Fruit fly (Drosophila melanogaster): ENCODE measurements around the gene CG7889.

DNA sequence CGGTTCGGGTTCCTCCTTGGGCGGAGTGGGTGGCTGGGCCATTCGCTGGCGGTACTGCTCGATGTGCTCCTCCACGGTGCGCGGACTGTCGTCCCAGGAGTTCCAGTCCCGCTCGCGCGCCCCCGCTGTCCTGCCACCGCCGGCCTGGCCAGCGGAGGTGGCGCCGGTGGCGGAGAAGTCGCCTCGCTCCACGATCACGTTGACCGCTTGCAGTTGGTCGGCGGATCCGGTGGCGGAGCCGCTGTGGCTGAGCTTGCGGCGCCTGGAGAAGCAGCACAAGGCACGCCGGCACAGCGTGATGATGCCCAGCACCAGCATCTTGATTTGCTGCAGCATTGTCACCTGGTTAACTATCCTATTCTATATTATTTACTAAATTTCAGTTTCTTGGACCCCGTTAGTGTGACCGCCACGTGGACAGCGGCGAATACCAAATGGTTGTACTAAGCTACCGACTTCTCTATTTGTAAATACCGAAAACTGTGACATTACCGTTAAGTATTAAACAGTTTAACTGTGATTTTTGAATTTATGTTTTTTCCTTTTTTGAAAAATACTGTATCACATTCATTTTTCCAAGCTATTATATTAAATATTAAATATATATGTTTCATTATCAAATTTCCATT is 33.2 kb downstream of the CG7889 start, which contains the start of the genes CG32537 and CG32536:
- TF ChIP-seq sage (GFP tag; optimal IDR thresholded peaks at IDR 0.05), result no peak
- no peak for TF ChIP-seq OdsH (GFP tag; optimal IDR thresholded peaks at IDR 0.05)
- TF ChIP-seq Jra (GFP tag; optimal IDR thresholded peaks at IDR 0.05), result no peak
- TF ChIP-seq ey (GFP tag; optimal IDR thresholded peaks at IDR 0.05), result no peak
- TF ChIP-seq brk (GFP tag; optimal IDR thresholded peaks at IDR 0.05), result no peak
- no peak for TF ChIP-seq CG32264 (GFP tag; optimal IDR thresholded peaks at IDR 0.05)
- no peak for TF ChIP-seq h (GFP tag; optimal IDR thresholded peaks at IDR 0.05)
- TF ChIP-seq fru (GFP tag; optimal IDR thresholded peaks at IDR 0.05), result no peak
- no peak for TF ChIP-seq Hr83 (GFP tag; optimal IDR thresholded peaks at IDR 0.05; ENCODE audit: poor library complexity, severe bottlenecking)
- no peak for TF ChIP-seq GATAd (GFP tag; optimal IDR thresholded peaks at IDR 0.05)
- TF ChIP-seq dl (GFP tag; optimal IDR thresholded peaks at IDR 0.05; ENCODE audit: insufficient read depth in 1 of 2, partially characterized antibody in 2 of 2), result no peak
- no peak for TF ChIP-seq Myc (optimal IDR thresholded peaks at IDR 0.05)
